Worm (Caenorhabditis elegans) whole organism, L4 larva: ENCODE results near the gene ugt-24.

ENCODE experiments used
- cey-2 ChIP-seq: sonication (generic microtip); optimal IDR thresholded peaks from 3 replicates; lab custom pipeline; 2017; ENCODE audit warnings: missing genetic modification characterization, mild to moderate bottlenecking, missing compliant biosample characterization, antibody characterized with exemption, borderline replicate concordance; ENCODE audit not compliant: insufficient read depth
- gei-8 ChIP-seq: fragments of 200-800 bp; sonication (Bioruptor generic); optimal IDR thresholded peaks from 2 replicates; lab custom pipeline; 2018; ENCODE audit warnings: mild to moderate bottlenecking, missing genetic modification characterization, missing compliant biosample characterization
- jun-1 ChIP-seq: fragments of 150-350 bp; optimal IDR thresholded peaks from 2 replicates; lab custom pipeline; 2014; ENCODE audit warnings: missing biosample characterization, missing genetic modification reagents, missing genetic modification characterization
- lin-1 ChIP-seq: fragments of 200-800 bp; sonication (Bioruptor generic); IDR thresholded peaks from 2 replicates; pipeline ENCODE4 v1.3.6; 2022; ENCODE audit warnings: missing genetic modification reagents, missing genetic modification characterization, missing compliant biosample characterization
- lin-13 ChIP-seq: fragments of 150-350 bp; optimal IDR thresholded peaks from 2 replicates; lab custom pipeline; 2014; ENCODE audit warnings: missing biosample characterization, missing genetic modification reagents, missing genetic modification characterization
- lin-39 ChIP-seq: fragments of 150-350 bp; optimal IDR thresholded peaks from 2 replicates; lab custom pipeline; 2014; ENCODE audit warnings: missing biosample characterization, missing genetic modification reagents, missing genetic modification characterization
- nhr-11 ChIP-seq: fragments of 150-350 bp; optimal IDR thresholded peaks from 2 replicates; lab custom pipeline; 2014; ENCODE audit warnings: missing biosample characterization, missing genetic modification characterization
- nhr-237 ChIP-seq: sonication (generic microtip); optimal IDR thresholded peaks from 2 replicates; lab custom pipeline; 2017; ENCODE audit warnings: missing biosample characterization, missing genetic modification characterization
- nhr-77 ChIP-seq: fragments of 150-350 bp; optimal IDR thresholded peaks from 2 replicates; lab custom pipeline; 2014; ENCODE audit warnings: missing biosample characterization, missing genetic modification characterization
- saeg-2 ChIP-seq: fragments of 200-800 bp; sonication (Bioruptor generic); IDR thresholded peaks from 2 replicates; pipeline ENCODE4 v1.3.6; 2022; ENCODE audit warnings: missing genetic modification reagents, missing genetic modification characterization, missing compliant biosample characterization
- sdz-12 ChIP-seq: fragments of 200-800 bp; sonication (Bioruptor generic); optimal IDR thresholded peaks from 2 replicates; lab custom pipeline; 2018; ENCODE audit warnings: mild to moderate bottlenecking, missing genetic modification characterization, missing compliant biosample characterization
- tag-97 ChIP-seq: fragments of 200-800 bp; sonication (Bioruptor generic); IDR thresholded peaks from 2 replicates; pipeline ENCODE4 v1.3.6; 2022; ENCODE audit warnings: missing genetic modification characterization, missing compliant biosample characterization
- ztf-11 ChIP-seq: fragments of 150-350 bp; optimal IDR thresholded peaks from 2 replicates; lab custom pipeline; 2014; ENCODE audit warnings: missing biosample characterization, missing genetic modification characterization

DNA sequence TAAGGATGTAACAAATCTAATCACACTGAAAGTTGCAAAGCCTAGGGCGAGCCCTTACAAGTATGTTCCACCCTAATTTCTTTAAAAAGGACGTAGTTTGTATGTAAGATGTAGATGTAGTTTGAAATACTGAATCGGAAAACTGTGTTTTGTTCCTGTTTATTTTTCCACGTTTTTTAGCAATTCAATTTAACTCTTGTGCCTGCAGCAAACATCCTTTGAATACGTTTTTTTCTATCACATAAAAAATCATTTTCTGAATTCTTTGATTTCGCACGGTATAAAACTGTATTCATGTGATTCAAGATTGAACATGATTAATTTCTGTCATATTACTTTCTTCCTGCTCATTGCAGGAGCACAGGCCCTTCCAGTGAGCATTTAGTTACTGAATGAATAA is 29.5 kb upstream of the ugt-24 start, which contains the start of gene F58F9.9:
- TF ChIP-seq lin-39 (no peak), tag-97 (GFP tag; lab: Robert Waterston, UW) (no peak), nhr-237 (tag; lab: Kevin White, UChicago) (no peak), ztf-11 (tag; lab: Kevin White, UChicago) (no peak), lin-13 (GFP tag; lab: Kevin White, UChicago) (no peak), gei-8 (GFP tag; lab: Kevin White, UChicago) (no peak), nhr-11 (tag; lab: Kevin White, UChicago) (no peak), nhr-77 (tag; lab: Kevin White, UChicago) (no peak), lin-1 (GFP tag; lab: Robert Waterston, UW) (no peak), sdz-12 (GFP tag; lab: Kevin White, UChicago) (no peak), cey-2 (tag; lab: Kevin White, UChicago) (no peak), saeg-2 (GFP tag; lab: Robert Waterston, UW) (no peak), jun-1 (tag; lab: Kevin White, UChicago) (no peak)
